Worm (Caenorhabditis elegans) whole organism, L3 larva: Measurements from ENCODE around the gene C14E2.4.

Experiments
- R02D3.7 ChIP-seq: fragments of 150-350 bp; optimal IDR thresholded peaks from 2 replicates; lab custom pipeline; 2014; ENCODE audit warnings: missing biosample characterization, missing genetic modification characterization
- ZK546.5 ChIP-seq: sonication (generic microtip); optimal IDR thresholded peaks from 2 replicates; lab custom pipeline; 2017; ENCODE audit warnings: missing biosample characterization, missing genetic modification characterization
- aly-2 ChIP-seq: fragments of 150-350 bp; optimal IDR thresholded peaks from 2 replicates; lab custom pipeline; 2014; ENCODE audit warnings: missing biosample characterization, missing genetic modification characterization
- ama-1 ChIP-seq: fragments of 150-350 bp; optimal IDR thresholded peaks from 2 replicates; lab custom pipeline; 2018
- ceh-16 ChIP-seq: sonication (generic microtip); optimal IDR thresholded peaks from 2 replicates; lab custom pipeline; 2017; ENCODE audit warnings: missing biosample characterization, missing genetic modification characterization
- ceh-28 ChIP-seq: fragments of 150-350 bp; optimal IDR thresholded peaks from 2 replicates; lab custom pipeline; 2014; ENCODE audit warnings: missing biosample characterization, missing genetic modification reagents, missing genetic modification characterization
- ceh-82 ChIP-seq: fragments of 150-350 bp; optimal IDR thresholded peaks from 2 replicates; lab custom pipeline; 2014; ENCODE audit warnings: missing biosample characterization, missing genetic modification characterization
- ceh-9 ChIP-seq: sonication (generic microtip); optimal IDR thresholded peaks from 2 replicates; lab custom pipeline; 2018; ENCODE audit warnings: missing biosample characterization, missing genetic modification characterization
- daf-12 ChIP-seq: fragments of 150-350 bp; optimal IDR thresholded peaks from 2 replicates; lab custom pipeline; 2014; ENCODE audit warnings: missing biosample characterization, missing genetic modification reagents, missing genetic modification characterization
- egl-27 ChIP-seq: sonication (generic microtip); optimal IDR thresholded peaks from 4 replicates; lab custom pipeline; 2017; ENCODE audit warnings: missing biosample characterization, missing genetic modification reagents, missing genetic modification characterization
- egl-5 ChIP-seq: fragments of 150-350 bp; optimal IDR thresholded peaks from 2 replicates; lab custom pipeline; 2017; ENCODE audit warnings: missing biosample characterization, missing genetic modification reagents, missing genetic modification characterization, inconsistent platforms
- elt-1 ChIP-seq: fragments of 150-350 bp; optimal IDR thresholded peaks from 2 replicates; lab custom pipeline; 2014; ENCODE audit warnings: missing biosample characterization, missing genetic modification characterization
- elt-2 ChIP-seq: sonication (generic microtip); optimal IDR thresholded peaks from 2 replicates; lab custom pipeline; 2016; ENCODE audit warnings: missing genetic modification reagents, mild to moderate bottlenecking, missing genetic modification characterization, missing compliant biosample characterization
- eor-1 ChIP-seq, 2 experiments: fragments of 150-350 bp; optimal IDR thresholded peaks; 2 replicates each; lab custom pipeline; 2014 to 2018; ENCODE audit warnings: missing biosample characterization in 2 of 2, missing genetic modification characterization in 2 of 2
- fkh-10 ChIP-seq: sonication (generic microtip); optimal IDR thresholded peaks from 2 replicates; lab custom pipeline; 2017; ENCODE audit warnings: missing biosample characterization, missing genetic modification reagents, missing genetic modification characterization
- fkh-2 ChIP-seq: fragments of 150-350 bp; optimal IDR thresholded peaks from 2 replicates; lab custom pipeline; 2014; ENCODE audit warnings: missing biosample characterization, missing genetic modification reagents, missing genetic modification characterization
- fos-1 ChIP-seq: fragments of 150-350 bp; optimal IDR thresholded peaks from 2 replicates; lab custom pipeline; 2014; ENCODE audit warnings: missing biosample characterization, missing genetic modification characterization
- hmg-11 ChIP-seq: sonication (generic microtip); optimal IDR thresholded peaks from 2 replicates; lab custom pipeline; 2016; ENCODE audit warnings: missing genetic modification characterization, missing compliant biosample characterization
- jun-1 ChIP-seq: fragments of 150-350 bp; optimal IDR thresholded peaks from 2 replicates; lab custom pipeline; 2014; ENCODE audit warnings: missing biosample characterization, missing genetic modification reagents, missing genetic modification characterization
- lin-15B ChIP-seq: fragments of 150-350 bp; optimal IDR thresholded peaks from 2 replicates; lab custom pipeline; 2014; ENCODE audit warnings: missing biosample characterization, missing genetic modification characterization
- lin-39 ChIP-seq: fragments of 150-350 bp; optimal IDR thresholded peaks from 2 replicates; lab custom pipeline; 2018; ENCODE audit warnings: missing biosample characterization, missing genetic modification reagents, missing genetic modification characterization
- lsy-12 ChIP-seq: sonication (generic microtip); optimal IDR thresholded peaks from 2 replicates; lab custom pipeline; 2016; ENCODE audit warnings: mild to moderate bottlenecking, missing genetic modification characterization, missing compliant biosample characterization
- mdl-1 ChIP-seq: fragments of 150-350 bp; optimal IDR thresholded peaks from 2 replicates; lab custom pipeline; 2014; ENCODE audit warnings: missing biosample characterization, missing genetic modification characterization
- mml-1 ChIP-seq: fragments of 150-350 bp; sonication (generic microtip); optimal IDR thresholded peaks from 3 replicates; lab custom pipeline; 2014; ENCODE audit warnings: missing biosample characterization, missing genetic modification characterization
- nfya-1 ChIP-seq: sonication (generic microtip); optimal IDR thresholded peaks from 2 replicates; lab custom pipeline; 2017; ENCODE audit warnings: missing genetic modification characterization, mild to moderate bottlenecking, missing compliant biosample characterization, antibody characterized with exemption, moderate library complexity; ENCODE audit not compliant: insufficient read depth
- nhr-11 ChIP-seq: fragments of 150-350 bp; optimal IDR thresholded peaks from 2 replicates; lab custom pipeline; 2014; ENCODE audit warnings: missing biosample characterization, missing genetic modification characterization
- nhr-12 ChIP-seq: fragments of 150-350 bp; optimal IDR thresholded peaks from 2 replicates; lab custom pipeline; 2014; ENCODE audit warnings: missing biosample characterization, missing genetic modification characterization
- nhr-23 ChIP-seq: fragments of 150-350 bp; optimal IDR thresholded peaks from 2 replicates; lab custom pipeline; 2014; ENCODE audit warnings: missing biosample characterization, missing genetic modification reagents, missing genetic modification characterization
- nhr-237 ChIP-seq: fragments of 150-350 bp; optimal IDR thresholded peaks from 2 replicates; lab custom pipeline; 2014; ENCODE audit warnings: missing biosample characterization, missing genetic modification characterization
- nhr-25 ChIP-seq: sonication (generic microtip); optimal IDR thresholded peaks from 2 replicates; lab custom pipeline; 2017; ENCODE audit warnings: missing biosample characterization, missing genetic modification characterization
- nhr-28 ChIP-seq: fragments of 150-350 bp; optimal IDR thresholded peaks from 2 replicates; lab custom pipeline; 2014; ENCODE audit warnings: missing biosample characterization, missing genetic modification characterization
- nhr-43 ChIP-seq: sonication (generic microtip); optimal IDR thresholded peaks from 2 replicates; lab custom pipeline; 2016; ENCODE audit warnings: mild to moderate bottlenecking, missing genetic modification characterization, missing compliant biosample characterization; ENCODE audit not compliant: poor library complexity, severe bottlenecking
- nhr-67 ChIP-seq: fragments of 150-350 bp; optimal IDR thresholded peaks from 2 replicates; lab custom pipeline; 2014; ENCODE audit warnings: missing biosample characterization, missing genetic modification characterization
- nhr-76 ChIP-seq: fragments of 150-350 bp; sonication (generic microtip); optimal IDR thresholded peaks from 5 replicates; lab custom pipeline; 2014; ENCODE audit warnings: missing biosample characterization, missing genetic modification characterization
- nhr-77 ChIP-seq: fragments of 150-350 bp; optimal IDR thresholded peaks from 2 replicates; lab custom pipeline; 2014; ENCODE audit warnings: missing biosample characterization, missing genetic modification characterization
- pha-4 ChIP-seq: fragments of 150-350 bp; optimal IDR thresholded peaks from 2 replicates; lab custom pipeline; 2014; ENCODE audit warnings: missing biosample characterization, missing genetic modification reagents, missing genetic modification characterization
- sea-2 ChIP-seq: fragments of 150-350 bp; sonication (generic microtip); optimal IDR thresholded peaks from 4 replicates; lab custom pipeline; 2014; ENCODE audit warnings: missing biosample characterization, missing genetic modification reagents, missing genetic modification characterization
- skn-1 ChIP-seq: fragments of 150-350 bp; optimal IDR thresholded peaks from 2 replicates; lab custom pipeline; 2014; ENCODE audit warnings: missing biosample characterization, missing genetic modification characterization
- snpc-4 ChIP-seq: fragments of 150-350 bp; optimal IDR thresholded peaks from 2 replicates; lab custom pipeline; 2014; ENCODE audit warnings: missing biosample characterization, missing genetic modification characterization
- tbx-2 ChIP-seq: sonication (generic microtip); optimal IDR thresholded peaks from 2 replicates; lab custom pipeline; 2016; ENCODE audit warnings: mild to moderate bottlenecking, missing genetic modification characterization, missing compliant biosample characterization
- unc-39 ChIP-seq: sonication (generic microtip); optimal IDR thresholded peaks from 4 replicates; lab custom pipeline; 2017; ENCODE audit warnings: missing biosample characterization, missing genetic modification characterization
- unc-62 ChIP-seq: fragments of 150-350 bp; sonication (generic microtip); optimal IDR thresholded peaks from 4 replicates; lab custom pipeline; 2014; ENCODE audit warnings: missing biosample characterization, missing genetic modification reagents, missing genetic modification characterization
- zag-1 ChIP-seq: fragments of 150-350 bp; optimal IDR thresholded peaks from 2 replicates; lab custom pipeline; 2014; ENCODE audit warnings: missing biosample characterization, missing genetic modification characterization
- ztf-11 ChIP-seq: fragments of 150-350 bp; optimal IDR thresholded peaks from 2 replicates; lab custom pipeline; 2014; ENCODE audit warnings: missing biosample characterization, missing genetic modification characterization
- ztf-4 ChIP-seq: fragments of 150-350 bp; optimal IDR thresholded peaks from 2 replicates; lab custom pipeline; 2014; ENCODE audit warnings: missing biosample characterization, missing genetic modification characterization

The C14E2.4 gene

ce11 chrX:1821235-1821634, at the start of gene C14E2.4:
C14E2.4 (minus strand) TSS chrX:1821335.
- TF ChIP-seq ztf-11 (tag; lab: Kevin White, UChicago): no peak
- no peak for TF ChIP-seq nhr-67
- no peak for TF ChIP-seq elt-1
- TF ChIP-seq pha-4 (tag; lab: Kevin White, UChicago): no peak
- TF ChIP-seq egl-5: no peak
- no peak for TF ChIP-seq nhr-11
- TF ChIP-seq lin-39: no peak
- TF ChIP-seq hmg-11 (tag; lab: Kevin White, UChicago): no peak
- no peak for TF ChIP-seq sea-2
- TF ChIP-seq snpc-4: no peak
- TF ChIP-seq ceh-16 (tag; lab: Kevin White, UChicago): no peak
- TF ChIP-seq aly-2 (tag; lab: Kevin White, UChicago): no peak
- no peak for TF ChIP-seq nhr-77 (tag; lab: Kevin White, UChicago)
- no peak for TF ChIP-seq nhr-12
- TF ChIP-seq daf-12 (tag; lab: Kevin White, UChicago): no peak
- TF ChIP-seq egl-27 (tag; lab: Kevin White, UChicago): no peak
- TF ChIP-seq unc-39 (tag; lab: Kevin White, UChicago): no peak

ce11 chrX:1864946-1865345, 43.8 kb upstream of the C14E2.4 start, which contains the start of gene tbx-41:
tbx-41 (plus strand) TSS chrX:1865246.
- TF ChIP-seq hmg-11 (tag; lab: Kevin White, UChicago): no peak
- TF ChIP-seq mdl-1 (tag; lab: Kevin White, UChicago): no peak
- TF ChIP-seq lin-15B (tag; lab: Kevin White, UChicago): no peak
- TF ChIP-seq nhr-23: no peak
- TF ChIP-seq fos-1 (tag; lab: Kevin White, UChicago): no peak
- no peak for TF ChIP-seq nhr-11
- no peak for TF ChIP-seq ztf-4 (tag; lab: Kevin White, UChicago)
- no peak for TF ChIP-seq snpc-4
- TF ChIP-seq tbx-2: no peak
- TF ChIP-seq nhr-237 (tag; lab: Kevin White, UChicago): no peak

DNA sequence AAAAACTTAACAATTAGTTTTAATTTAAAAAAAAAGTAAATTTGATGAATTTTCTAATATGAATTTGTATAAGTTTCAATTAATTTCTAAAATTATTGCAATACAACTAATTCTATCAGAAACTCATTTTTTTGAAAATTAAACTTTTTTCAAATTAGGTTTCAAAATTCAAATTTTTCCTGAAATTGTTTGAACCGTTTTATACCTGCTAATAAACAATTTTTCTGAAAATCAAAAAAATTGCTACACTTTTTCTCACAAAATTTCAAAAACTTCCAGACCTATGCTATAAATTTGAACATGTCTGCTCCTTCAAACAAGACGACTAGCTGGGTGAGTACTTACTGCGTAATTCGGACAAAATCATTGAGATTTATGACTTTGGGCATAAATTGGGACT, 39.3 kb upstream of the C14E2.4 start, which contains the start of gene T26C11.8:
TSS of gene T26C11.8 (plus strand) at position 301 of the 400 bp plus-strand sequence.
- TF ChIP-seq lin-39 (no peak), nhr-28 (tag; lab: Kevin White, UChicago) (no peak), nhr-25 (tag; lab: Kevin White, UChicago) (no peak), ceh-16 (tag; lab: Kevin White, UChicago) (no peak), snpc-4 (no peak), nhr-43 (tag; lab: Kevin White, UChicago) (no peak)
- TF ChIP-seq, all 47 proteins: peak for 0

DNA sequence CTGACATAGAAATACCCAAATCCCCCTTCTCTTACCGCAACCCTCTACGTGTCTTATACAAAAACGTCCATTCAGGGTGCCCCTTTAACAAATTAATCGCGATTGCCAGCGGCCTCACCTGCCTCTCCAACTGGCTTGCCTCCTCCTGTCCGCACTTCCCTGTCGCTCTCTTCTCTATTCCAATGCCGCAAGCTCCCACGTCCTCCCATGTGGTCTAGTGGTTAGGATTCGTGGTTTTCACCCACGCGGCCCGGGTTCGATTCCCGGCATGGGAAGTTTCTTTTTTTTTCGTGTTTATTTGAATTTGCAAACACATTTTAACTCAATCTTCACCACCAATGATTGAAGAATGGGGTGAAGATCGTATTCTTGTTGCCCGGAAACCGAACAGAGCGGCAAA, 37.5 kb upstream of the C14E2.4 start:
- TF ChIP-seq mdl-1 (tag; lab: Kevin White, UChicago) (no peak), snpc-4 (no peak), nhr-76 (tag; lab: Kevin White, UChicago) (no peak), nhr-25 (tag; lab: Kevin White, UChicago) (no peak), fos-1 (tag; lab: Kevin White, UChicago) (no peak), nhr-11 (no peak), nhr-28 (tag; lab: Kevin White, UChicago) (no peak), ceh-28 (peak; percentile 33), fkh-2 (tag; lab: Kevin White, UChicago) (no peak), unc-39 (tag; lab: Kevin White, UChicago) (no peak), nhr-12 (no peak), nhr-43 (tag; lab: Kevin White, UChicago) (peak; percentile 67), lin-15B (tag; lab: Kevin White, UChicago) (no peak), nhr-23 (peak; percentile 6), daf-12 (tag; lab: Kevin White, UChicago) (no peak), egl-5 (no peak), ama-1 (lab: Kevin White, UChicago) (no peak), nfya-1 (tag; lab: Kevin White, UChicago) (peak; percentile 36), nhr-77 (tag; lab: Kevin White, UChicago) (no peak), unc-62 (GFP tag; lab: Kevin White, UChicago) (no peak), nhr-67 (no peak), lsy-12 (tag; lab: Kevin White, UChicago) (peak; percentile 68), ztf-4 (tag; lab: Kevin White, UChicago) (no peak), ztf-11 (tag; lab: Kevin White, UChicago) (no peak), nhr-237 (tag; lab: Kevin White, UChicago) (no peak), skn-1 (tag; lab: Kevin White, UChicago) (no peak), sea-2 (no peak), elt-2 (tag; lab: Kevin White, UChicago) (peak; percentile 16), mml-1 (no peak), zag-1 (tag; lab: Kevin White, UChicago) (no peak), tbx-2 (peak; percentile 61), pha-4 (tag; lab: Kevin White, UChicago) (peak; percentile 37), fkh-10 (GFP tag; lab: Kevin White, UChicago) (no peak), jun-1 (tag; lab: Kevin White, UChicago) (peak; percentile 3), hmg-11 (tag; lab: Kevin White, UChicago) (peak; percentile 61), R02D3.7 (tag; lab: Kevin White, UChicago) (no peak), ceh-9 (no peak), lin-39 (no peak), eor-1 (tag; optimal IDR thresholded peaks at IDR 0.05; lab: Kevin White, UChicago) (no peak), ceh-82 (tag; lab: Kevin White, UChicago) (no peak), ZK546.5 (tag; lab: Kevin White, UChicago) (no peak)
